Worm (Caenorhabditis elegans) whole organism, midembryonic: ENCODE results near the gene Y38H6C.20.

ENCODE experiments used
- flt-1 ChIP-seq: fragments of 200-800 bp; sonication (Bioruptor generic); IDR thresholded peaks from 2 replicates; pipeline ENCODE4 v1.3.6; 2022; ENCODE audit warnings: missing genetic modification characterization, missing compliant biosample characterization
- ref-1 ChIP-seq: fragments of 200-800 bp; sonication (Bioruptor generic); conservative IDR thresholded peaks from 2 replicates; pipeline ENCODE4 v1.3.6; 2022; ENCODE audit warnings: missing genetic modification reagents, missing genetic modification characterization, missing compliant biosample characterization
- ztf-23 ChIP-seq: fragments of 200-800 bp; sonication (Bioruptor generic); IDR thresholded peaks from 2 replicates; pipeline ENCODE4 v1.3.6; 2022; ENCODE audit warnings: missing genetic modification reagents, missing genetic modification characterization, missing compliant biosample characterization
- ztf-29 ChIP-seq: fragments of 200-800 bp; sonication (Bioruptor generic); IDR thresholded peaks from 2 replicates; pipeline ENCODE4 v1.3.6; 2022; ENCODE audit warnings: missing genetic modification reagents, missing genetic modification characterization, missing compliant biosample characterization

DNA sequence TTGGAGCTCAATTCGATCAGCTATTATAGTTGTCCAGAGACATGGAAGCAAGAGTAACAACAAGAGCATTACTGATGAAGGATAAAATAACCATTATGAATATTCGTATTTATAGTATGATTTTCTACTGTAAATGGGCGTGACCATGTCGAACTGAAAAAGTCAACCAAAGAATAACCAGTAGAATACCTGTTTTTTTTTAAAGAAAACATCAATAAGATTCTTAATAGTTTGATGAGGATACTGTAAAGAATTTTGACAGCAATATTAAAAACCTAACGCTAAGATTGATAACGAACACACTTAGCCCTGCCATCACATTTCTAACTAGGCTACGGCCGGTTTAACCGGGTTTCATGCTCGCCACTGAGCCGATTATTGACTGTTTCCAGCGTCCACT, 2.0 kb upstream of the Y38H6C.20 start, which contains the start of gene vmo-1:
- TF ChIP-seq ztf-23 (GFP tag; lab: Robert Waterston, UW) (no peak), ref-1 (GFP tag; lab: Robert Waterston, UW) (no peak), ztf-29 (GFP tag; lab: Robert Waterston, UW) (no peak), flt-1 (GFP tag; lab: Robert Waterston, UW) (no peak)
